2 fruit fly cellular contexts compared by ENCODE assay signal in the genomic region with DNA sequence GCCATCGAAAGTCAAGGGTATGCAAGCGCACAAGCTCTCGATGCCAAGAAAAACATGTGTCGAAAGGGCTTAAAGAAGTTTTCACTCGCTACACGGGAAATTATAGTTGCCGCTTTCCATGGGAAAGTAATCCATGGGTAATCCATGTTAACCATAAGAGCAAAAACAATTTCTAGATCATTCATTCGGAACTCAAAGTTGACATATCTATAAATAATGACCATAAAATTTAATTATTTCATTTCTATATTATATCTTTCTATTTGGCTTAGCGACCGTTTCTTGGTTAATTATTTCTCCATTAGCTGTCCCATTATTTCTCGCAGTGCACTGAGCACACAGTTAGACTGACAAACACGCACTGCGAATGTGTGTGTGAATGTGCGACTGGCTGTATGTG.
A peak's percentile ranks its signal among the peaks of the same experiment; 100 is the strongest.
TF ChIP-seq lines count a peak whose summit lies in the region.

No protein-coding gene starts in this region.

TF ChIP-seq in whole organism, embryonic, 481 proteins besides CTCF, POLR2A, EP300 and RAD21 (continued from another document and continues in another):
- TF ChIP-seq pho (GFP tag; optimal IDR thresholded peaks at IDR 0.05; lab: Kevin White, UChicago) = no peak
- TF ChIP-seq CG7556 (GFP tag; optimal IDR thresholded peaks at IDR 0.05; lab: Kevin White, UChicago) = peak; percentile 72
- 0 out of 2 replicates have a peak, but pooled peaks have one; percentile 9 for TF ChIP-seq Ptx1 (GFP tag; IDR thresholded peaks at IDR 0.05; lab: Robert Waterston, UW)
- TF ChIP-seq CG10366 (GFP tag; IDR thresholded peaks at IDR 0.05; lab: Robert Waterston, UW) = no peak; the same call in 1 of the 2 replicates
- TF ChIP-seq row (GFP tag; IDR thresholded peaks at IDR 0.05; lab: Robert Waterston, UW) = peak; percentile 62
- 0 out of 2 replicates have a peak, but pooled peaks have one; percentile 16 for TF ChIP-seq esg (GFP tag; conservative IDR thresholded peaks at IDR 0.05; lab: Robert Waterston, UW)
- TF ChIP-seq CG6765 (GFP tag; optimal IDR thresholded peaks at IDR 0.05; lab: Kevin White, UChicago) = peak; percentile 4
- TF ChIP-seq E2f1 (GFP tag; IDR thresholded peaks at IDR 0.05; lab: Robert Waterston, UW) = no peak
- peak; percentile 49 for TF ChIP-seq nmo (GFP tag; optimal IDR thresholded peaks at IDR 0.05; lab: Kevin White, UChicago)
- TF ChIP-seq CG14441 (GFP tag; IDR thresholded peaks at IDR 0.05; lab: Robert Waterston, UW) = 0 out of 2 replicates have a peak, but pooled peaks have one; percentile 9
- TF ChIP-seq Oli (tag; optimal IDR thresholded peaks at IDR 0.05; lab: Kevin White, UChicago) = peak; percentile 56
- TF ChIP-seq tio (GFP tag; optimal IDR thresholded peaks at IDR 0.05; lab: Kevin White, UChicago) = peak; percentile 39
- TF ChIP-seq PHDP (tag; optimal IDR thresholded peaks at IDR 0.05; lab: Kevin White, UChicago) = peak; percentile 52
- TF ChIP-seq CG17361 (GFP tag; IDR thresholded peaks at IDR 0.05; lab: Robert Waterston, UW) = peak; percentile 58; the same call in 1 of the 3 replicates
- TF ChIP-seq CG6175 (GFP tag; IDR thresholded peaks at IDR 0.05; lab: Robert Waterston, UW) = no peak
- TF ChIP-seq prd (optimal IDR thresholded peaks at IDR 0.05; lab: Kevin White, UChicago) = no peak
- peak; percentile 15; the same call in 1 of the 3 replicates for TF ChIP-seq prd (GFP tag; IDR thresholded peaks at IDR 0.05; lab: Robert Waterston, UW)
- no peak for TF ChIP-seq B-H1 (GFP tag; IDR thresholded peaks at IDR 0.05; lab: Robert Waterston, UW)
- TF ChIP-seq CG17385 (GFP tag; optimal IDR thresholded peaks at IDR 0.05; lab: Kevin White, UChicago) = peak; percentile 52
- TF ChIP-seq CG4360 (GFP tag; IDR thresholded peaks at IDR 0.05; lab: Robert Waterston, UW) = no peak
- TF ChIP-seq Dref (GFP tag; IDR thresholded peaks at IDR 0.05; lab: Robert Waterston, UW) = no peak
- TF ChIP-seq Hand (GFP tag; optimal IDR thresholded peaks at IDR 0.05; lab: Kevin White, UChicago) = peak; percentile 75
- TF ChIP-seq CG18262 (tag; optimal IDR thresholded peaks at IDR 0.05; lab: Kevin White, UChicago) = peak; percentile 44
- TF ChIP-seq Hsf (GFP tag; optimal IDR thresholded peaks at IDR 0.05; lab: Kevin White, UChicago) = peak; percentile 12
- TF ChIP-seq CG2678 (tag; optimal IDR thresholded peaks at IDR 0.05; lab: Kevin White, UChicago) = peak; percentile 53
- no peak for TF ChIP-seq unc-4 (GFP tag; IDR thresholded peaks at IDR 0.05; lab: Robert Waterston, UW; ENCODE audit: partially characterized antibody)
- TF ChIP-seq CG11456 (GFP tag; IDR thresholded peaks at IDR 0.05; lab: Robert Waterston, UW) = no peak
- peak; percentile 16 for TF ChIP-seq Abd-B (GFP tag; optimal IDR thresholded peaks at IDR 0.05; lab: Kevin White, UChicago)
- peak; percentile 27; the same call in 1 of the 2 replicates for TF ChIP-seq sisA (GFP tag; IDR thresholded peaks at IDR 0.05; lab: Robert Waterston, UW)
- TF ChIP-seq bcd (GFP tag; optimal IDR thresholded peaks at IDR 0.05; lab: Kevin White, UChicago) = peak; percentile 40
- TF ChIP-seq CG2120 (GFP tag; optimal IDR thresholded peaks at IDR 0.05; lab: Kevin White, UChicago) = peak; percentile 30
- TF ChIP-seq Nf-YC (tag; optimal IDR thresholded peaks at IDR 0.05; lab: Kevin White, UChicago) = no peak
- peak; percentile 3 for TF ChIP-seq caup (GFP tag; optimal IDR thresholded peaks at IDR 0.05; lab: Kevin White, UChicago; ENCODE audit: severe bottlenecking)
- no peak for TF ChIP-seq sna (GFP tag; IDR thresholded peaks at IDR 0.05; lab: Robert Waterston, UW; ENCODE audit: partially characterized antibody)
- TF ChIP-seq Sox102F (GFP tag; optimal IDR thresholded peaks at IDR 0.05; lab: Kevin White, UChicago) = peak; percentile 42
- no peak for TF ChIP-seq ara (GFP tag; IDR thresholded peaks at IDR 0.05; lab: Robert Waterston, UW)
- TF ChIP-seq tup (GFP tag; optimal IDR thresholded peaks at IDR 0.05; lab: Kevin White, UChicago) = no peak
- TF ChIP-seq dmrt99B (tag; optimal IDR thresholded peaks at IDR 0.05; lab: Kevin White, UChicago) = peak; percentile 37
- TF ChIP-seq CG7987 (GFP tag; optimal IDR thresholded peaks at IDR 0.05; lab: Kevin White, UChicago) = no peak
- TF ChIP-seq CG13775 (GFP tag; optimal IDR thresholded peaks at IDR 0.05; lab: Kevin White, UChicago) = peak; percentile 38
- TF ChIP-seq Hr3 (GFP tag; optimal IDR thresholded peaks at IDR 0.05; lab: Kevin White, UChicago) = peak; percentile 25
- TF ChIP-seq ind (GFP tag; optimal IDR thresholded peaks at IDR 0.05; lab: Kevin White, UChicago) = peak; percentile 5
- TF ChIP-seq CG6689 (GFP tag; IDR thresholded peaks at IDR 0.05; lab: Robert Waterston, UW) = peak; percentile 6; the same call in 1 of the 2 replicates
- TF ChIP-seq dpn (GFP tag; optimal IDR thresholded peaks at IDR 0.05; lab: Kevin White, UChicago) = peak in 1 of 2 experiments; percentile 21
- TF ChIP-seq gt (GFP tag; IDR thresholded peaks at IDR 0.05; lab: Robert Waterston, UW) = no peak
- TF ChIP-seq NfI (GFP tag; optimal IDR thresholded peaks at IDR 0.05; lab: Kevin White, UChicago) = peak; percentile 45
- TF ChIP-seq org-1 (GFP tag; optimal IDR thresholded peaks at IDR 0.05; lab: Kevin White, UChicago) = peak; percentile 1
- peak; percentile 51 for TF ChIP-seq zf30C (GFP tag; optimal IDR thresholded peaks at IDR 0.05; lab: Kevin White, UChicago)
- TF ChIP-seq CG32532 (GFP tag; IDR thresholded peaks at IDR 0.05; lab: Robert Waterston, UW) = no peak
- TF ChIP-seq wor (GFP tag; IDR thresholded peaks at IDR 0.05; lab: Robert Waterston, UW) = peak; percentile 33; the same call in 1 of the 2 replicates
- TF ChIP-seq CHES-1-like (GFP tag; optimal IDR thresholded peaks at IDR 0.05; lab: Kevin White, UChicago) = no peak
- no peak for TF ChIP-seq GATAe (GFP tag; conservative IDR thresholded peaks at IDR 0.05; lab: Robert Waterston, UW)
- TF ChIP-seq ap (GFP tag; IDR thresholded peaks at IDR 0.05; lab: Robert Waterston, UW) = no peak
- peak; percentile 26 for TF ChIP-seq ewg (GFP tag; optimal IDR thresholded peaks at IDR 0.05; lab: Kevin White, UChicago)
- no peak for TF ChIP-seq chif (GFP tag; optimal IDR thresholded peaks at IDR 0.05; lab: Kevin White, UChicago)
- TF ChIP-seq Sox100B (GFP tag; optimal IDR thresholded peaks at IDR 0.05; lab: Kevin White, UChicago) = peak; percentile 28
- TF ChIP-seq grau (tag; optimal IDR thresholded peaks at IDR 0.05; lab: Kevin White, UChicago) = peak; percentile 64
- peak; percentile 62 for TF ChIP-seq CoRest (tag; optimal IDR thresholded peaks at IDR 0.05; lab: Kevin White, UChicago)
- TF ChIP-seq Xbp1 (GFP tag; optimal IDR thresholded peaks at IDR 0.05; lab: Kevin White, UChicago) = peak; percentile 54
- TF ChIP-seq jing (GFP tag; optimal IDR thresholded peaks at IDR 0.05; lab: Kevin White, UChicago) = peak; percentile 11
- no peak for TF ChIP-seq CG4707 (GFP tag; optimal IDR thresholded peaks at IDR 0.05; lab: Kevin White, UChicago)
- TF ChIP-seq CG10209 (GFP tag; optimal IDR thresholded peaks at IDR 0.05; lab: Kevin White, UChicago) = peak; percentile 52

TF ChIP-seq in whole organism, prepupa, 60 proteins besides CTCF, POLR2A, EP300 and RAD21 (continued from another document):
- no peak for TF ChIP-seq CG6276 (GFP tag; optimal IDR thresholded peaks at IDR 0.05; lab: Kevin White, UChicago)
- no peak for TF ChIP-seq dac (GFP tag; optimal IDR thresholded peaks at IDR 0.05; lab: Kevin White, UChicago)
- no peak for TF ChIP-seq CG7368 (GFP tag; optimal IDR thresholded peaks at IDR 0.05; lab: Kevin White, UChicago)
- TF ChIP-seq acj6 (GFP tag; optimal IDR thresholded peaks at IDR 0.05; lab: Kevin White, UChicago) = peak; percentile 48
- no peak for TF ChIP-seq fd85E (GFP tag; optimal IDR thresholded peaks at IDR 0.05; lab: Kevin White, UChicago)
- no peak for TF ChIP-seq lz (GFP tag; optimal IDR thresholded peaks at IDR 0.05; lab: Kevin White, UChicago)
- TF ChIP-seq Eip75B (GFP tag; optimal IDR thresholded peaks at IDR 0.05; lab: Kevin White, UChicago) = no peak
- peak; percentile 22 for TF ChIP-seq pdm3 (GFP tag; optimal IDR thresholded peaks at IDR 0.05; lab: Kevin White, UChicago)
- TF ChIP-seq CG6163 (GFP tag; IDR thresholded peaks at IDR 0.05; lab: Robert Waterston, UW) = no peak
- no peak for TF ChIP-seq Ets96B (tag; optimal IDR thresholded peaks at IDR 0.05; lab: Kevin White, UChicago)
- TF ChIP-seq CG3032 (tag; optimal IDR thresholded peaks at IDR 0.05; lab: Kevin White, UChicago) = no peak
- TF ChIP-seq CG10669 (GFP tag; optimal IDR thresholded peaks at IDR 0.05; lab: Kevin White, UChicago) = no peak
- TF ChIP-seq eg (GFP tag; IDR thresholded peaks at IDR 0.05; lab: Robert Waterston, UW) = no peak
- no peak for TF ChIP-seq Lpt (GFP tag; optimal IDR thresholded peaks at IDR 0.05; lab: Kevin White, UChicago)
- TF ChIP-seq CG31627 (GFP tag; optimal IDR thresholded peaks at IDR 0.05; lab: Kevin White, UChicago) = no peak
- TF ChIP-seq Hr39 (GFP tag; optimal IDR thresholded peaks at IDR 0.05; lab: Kevin White, UChicago) = no peak
- TF ChIP-seq dsx (GFP tag; optimal IDR thresholded peaks at IDR 0.05; lab: Kevin White, UChicago; ENCODE audit: poor library complexity, severe bottlenecking) = no peak
- TF ChIP-seq CG9139 (GFP tag; optimal IDR thresholded peaks at IDR 0.05; lab: Kevin White, UChicago) = no peak
- TF ChIP-seq svp (GFP tag; lab: Kevin White, UChicago) = peak; percentile 53
- no peak for TF ChIP-seq cyc (GFP tag; optimal IDR thresholded peaks at IDR 0.05; lab: Kevin White, UChicago)
- TF ChIP-seq spab (GFP tag; optimal IDR thresholded peaks at IDR 0.05; lab: Kevin White, UChicago) = no peak
- TF ChIP-seq achi (GFP tag; optimal IDR thresholded peaks at IDR 0.05; lab: Kevin White, UChicago) = peak; percentile 16
- TF ChIP-seq CG16779 (tag; optimal IDR thresholded peaks at IDR 0.05; lab: Kevin White, UChicago) = no peak
- no peak for TF ChIP-seq Met (GFP tag; optimal IDR thresholded peaks at IDR 0.05; lab: Kevin White, UChicago)
- TF ChIP-seq CG3919 (GFP tag; optimal IDR thresholded peaks at IDR 0.05; lab: Kevin White, UChicago) = no peak
- no peak for TF ChIP-seq CG6854 (GFP tag; optimal IDR thresholded peaks at IDR 0.05; lab: Kevin White, UChicago)
- no peak for TF ChIP-seq Eip93F (GFP tag; optimal IDR thresholded peaks at IDR 0.05; lab: Kevin White, UChicago)
- no peak for TF ChIP-seq topi (GFP tag; optimal IDR thresholded peaks at IDR 0.05; lab: Kevin White, UChicago)
TF ChIP-seq in whole organism, prepupa: peak in this region for 13.
